Worm (Caenorhabditis elegans): ENCODE data around the gene F28A12.10.
A peak's percentile ranks its signal among the peaks of the same experiment; 100 is the strongest.

The F28A12.10 gene

DNA sequence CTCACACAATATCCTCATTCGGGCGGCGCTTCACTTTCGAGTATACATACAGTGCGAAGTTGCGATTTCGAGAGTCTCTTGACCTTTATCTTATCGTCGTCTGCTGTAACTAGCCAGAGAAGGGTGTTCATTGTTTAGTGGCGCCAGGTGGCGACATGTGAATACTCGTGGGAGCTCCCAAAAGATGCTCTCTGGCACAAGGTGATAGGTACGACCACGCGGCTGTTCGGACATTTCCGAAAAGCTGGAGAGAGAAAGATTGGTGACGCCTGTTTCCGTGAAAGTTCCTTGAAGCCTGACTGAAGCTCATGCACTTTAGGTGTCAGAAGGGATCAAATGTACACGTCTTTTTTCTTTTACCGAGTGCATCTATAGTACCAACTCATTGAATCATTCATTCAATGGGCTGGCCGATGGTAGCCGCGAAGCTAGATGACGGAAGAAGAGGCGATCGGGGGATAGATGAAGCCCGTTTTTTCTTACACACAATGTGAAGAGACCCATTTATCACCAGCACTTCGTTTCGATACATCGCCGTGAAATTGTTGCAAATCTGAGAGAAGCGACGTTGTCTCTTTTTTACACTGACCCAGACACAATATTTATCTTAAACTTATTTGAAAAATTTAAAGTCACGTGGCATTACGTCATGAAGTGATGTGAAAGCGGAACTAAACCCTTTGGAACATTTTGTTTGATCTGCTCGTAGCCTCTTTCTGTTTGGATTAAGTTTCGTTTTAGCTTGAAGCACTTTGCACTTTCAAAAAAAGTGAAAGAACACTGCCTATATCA is 29.9 kb upstream of the F28A12.10 start:
- TF ChIP-seq ztf-16 (tag; optimal IDR thresholded peaks at IDR 0.05) (no peak), ceh-18 (tag; optimal IDR thresholded peaks at IDR 0.05) (peak; percentile 40)

DNA sequence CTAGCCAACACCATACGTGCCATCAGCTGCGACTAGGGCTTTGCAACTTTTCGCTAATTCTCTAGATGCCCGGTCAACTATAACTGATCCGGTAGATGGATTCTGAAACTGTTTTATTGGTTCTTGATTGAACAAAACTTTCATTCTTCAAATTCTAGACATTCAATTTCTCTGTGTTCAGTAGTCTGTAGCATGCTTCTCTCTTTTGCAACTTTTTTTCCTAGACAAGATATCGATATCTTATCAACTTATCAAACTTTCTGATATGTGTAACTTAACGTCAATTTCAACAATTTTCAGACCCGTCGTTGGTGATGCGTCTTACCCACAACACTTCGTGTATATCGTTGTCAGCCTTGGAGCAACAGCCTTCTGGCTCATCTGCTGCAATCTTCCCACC is 28.2 kb upstream of the F28A12.10 start, which contains the start of gene ZC190.4:
Gene ZC190.4 (plus strand): TSS at position 301 of the 400 bp plus-strand sequence.
- TF ChIP-seq hlh-30 (tag; optimal IDR thresholded peaks at IDR 0.05; ENCODE audit: insufficient read depth) (no peak), mec-3 (tag; optimal IDR thresholded peaks at IDR 0.05; ENCODE audit: borderline replicate concordance) (no peak), syd-9 (tag; optimal IDR thresholded peaks at IDR 0.05) (no peak), tbx-2 (tag; optimal IDR thresholded peaks at IDR 0.05) (no peak), ceh-30 (tag; optimal IDR thresholded peaks at IDR 0.05) (no peak), madf-2 (tag; optimal IDR thresholded peaks at IDR 0.05) (no peak), elt-4 (tag; optimal IDR thresholded peaks at IDR 0.05) (no peak), che-1 (tag; optimal IDR thresholded peaks at IDR 0.05) (no peak), pqm-1 (tag; optimal IDR thresholded peaks at IDR 0.05) (no peak), nhr-232 (tag; optimal IDR thresholded peaks at IDR 0.05) (no peak), hlh-15 (tag; optimal IDR thresholded peaks at IDR 0.05) (no peak)

DNA sequence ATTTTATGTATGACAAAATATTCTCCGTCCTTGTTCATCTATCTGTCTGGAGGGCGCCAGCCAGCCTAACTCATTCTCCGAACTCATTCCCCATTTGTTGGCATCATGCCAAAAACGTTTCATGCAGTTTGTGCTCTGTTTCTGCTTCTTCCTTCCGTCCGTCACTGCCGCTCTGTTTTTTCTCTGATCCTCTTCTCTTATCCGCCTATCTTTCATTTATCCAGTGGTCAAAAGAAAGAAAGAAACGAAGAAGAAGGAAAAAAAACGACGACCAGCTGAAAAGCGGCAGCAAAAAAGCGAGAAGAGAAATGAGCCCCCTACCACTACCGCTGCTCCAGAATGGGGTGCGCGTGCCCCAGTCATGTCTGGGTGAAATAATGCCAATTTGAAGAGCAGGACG is 25.5 kb upstream of the F28A12.10 start:
- TF ChIP-seq dmd-4 (tag; optimal IDR thresholded peaks at IDR 0.05; ENCODE audit: borderline replicate concordance), result peak; percentile 13
- no peak for TF ChIP-seq pag-3 (tag; optimal IDR thresholded peaks at IDR 0.05; ENCODE audit: borderline replicate concordance)

DNA sequence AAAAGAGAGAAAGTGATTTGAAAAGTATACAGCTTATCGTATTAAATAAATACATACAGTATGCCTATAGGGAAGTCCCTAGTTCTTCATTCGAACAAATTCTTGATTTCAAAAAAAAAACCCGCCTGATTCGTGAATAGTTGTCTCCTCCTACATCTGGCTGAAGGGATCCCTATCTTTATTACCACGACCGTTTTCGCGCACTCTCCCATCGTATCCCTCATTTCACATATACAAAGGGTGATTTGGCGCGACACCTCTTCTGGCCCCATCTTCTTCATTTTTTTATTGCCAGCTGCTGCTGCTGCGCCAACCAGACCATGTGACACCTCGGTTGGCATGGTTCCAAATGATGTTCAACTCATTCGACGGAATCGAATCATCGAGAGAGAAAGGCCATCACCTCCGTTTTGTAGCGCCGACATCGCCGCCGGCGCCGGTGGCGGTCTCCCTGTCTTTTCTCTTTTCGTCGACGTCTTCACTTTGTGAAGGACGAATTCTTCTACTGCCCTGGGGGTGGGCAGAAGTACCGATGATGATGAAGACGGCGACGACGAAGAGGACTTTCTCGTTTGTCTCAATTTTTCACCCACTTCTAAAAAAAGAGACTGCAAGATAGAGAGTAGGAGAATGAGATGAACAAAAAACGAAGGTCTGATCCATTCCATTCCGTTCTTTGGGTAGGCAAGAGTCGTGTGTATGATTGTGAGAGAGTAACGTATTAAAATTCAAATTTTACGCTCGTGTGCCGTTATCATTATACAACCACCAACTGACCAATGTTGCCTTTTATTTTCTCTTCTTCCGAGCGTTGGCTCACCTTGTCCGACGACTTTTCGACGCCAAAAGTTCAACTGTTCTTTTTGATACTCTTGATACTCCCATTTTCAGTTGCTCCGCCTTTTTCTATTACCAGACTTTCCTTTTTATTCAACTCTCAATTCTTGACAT is 24.8 kb upstream of the F28A12.10 start:
- no peak for TF ChIP-seq ceh-6 (GFP tag; optimal IDR thresholded peaks at IDR 0.05)
- peak; percentile 7 for TF ChIP-seq hlh-30 (tag; optimal IDR thresholded peaks at IDR 0.05; ENCODE audit: insufficient read depth)
- no peak for TF ChIP-seq hlh-13 (GFP tag; optimal IDR thresholded peaks at IDR 0.05)
- no peak for TF ChIP-seq ceh-14 (tag; optimal IDR thresholded peaks at IDR 0.05)
- TF ChIP-seq fkh-6 (tag; optimal IDR thresholded peaks at IDR 0.05), result no peak
- TF ChIP-seq pqm-1 (tag; optimal IDR thresholded peaks at IDR 0.05), result no peak
- no peak for TF ChIP-seq zip-5 (tag; optimal IDR thresholded peaks at IDR 0.05)
- TF ChIP-seq ahr-1 (tag; optimal IDR thresholded peaks at IDR 0.05), result no peak
- no peak for TF ChIP-seq nhr-232 (tag; optimal IDR thresholded peaks at IDR 0.05)
- peak; percentile 9 for TF ChIP-seq tbx-2 (tag; optimal IDR thresholded peaks at IDR 0.05)
- TF ChIP-seq tbx-7 (tag; optimal IDR thresholded peaks at IDR 0.05), result no peak
- TF ChIP-seq odd-2 (tag; optimal IDR thresholded peaks at IDR 0.05), result no peak
- no peak for TF ChIP-seq ceh-34 (tag; optimal IDR thresholded peaks at IDR 0.05)
- no peak for TF ChIP-seq ceh-45 (GFP tag; IDR thresholded peaks at IDR 0.05)
- TF ChIP-seq pha-4 (tag; optimal IDR thresholded peaks at IDR 0.05), result no peak

DNA sequence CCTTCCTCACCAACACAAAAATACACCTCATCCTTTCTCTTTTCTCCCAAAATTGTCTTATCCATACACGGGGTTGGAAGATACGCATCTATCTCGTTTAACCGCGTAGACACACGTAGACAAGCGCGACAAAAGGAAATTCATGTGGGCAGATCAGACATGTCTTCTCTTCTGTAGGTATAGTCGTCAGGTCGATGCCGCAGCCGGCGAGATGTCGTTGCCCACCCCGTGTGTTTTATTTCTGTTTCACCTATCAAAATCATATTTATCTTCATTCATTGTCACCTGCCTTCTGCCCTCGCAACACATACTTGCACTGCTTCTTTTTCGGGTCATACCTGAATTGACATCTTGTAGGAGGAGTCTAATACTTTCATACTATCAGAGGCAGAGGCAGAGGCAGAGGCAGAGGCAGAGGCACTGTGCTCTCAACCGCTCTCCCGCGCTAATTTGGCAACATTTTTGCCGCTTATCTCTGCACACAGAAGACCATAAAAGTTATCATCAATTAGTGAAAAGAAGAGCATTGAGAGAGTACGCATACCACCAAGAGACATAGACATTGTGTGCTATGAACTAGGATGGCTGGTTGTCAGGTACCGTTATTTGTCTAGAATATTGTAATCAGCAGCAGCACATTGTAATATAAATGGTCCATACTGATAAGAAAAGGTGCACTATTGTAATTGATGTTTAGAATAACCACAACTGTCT is 23.8 kb upstream of the F28A12.10 start:
- TF ChIP-seq pqm-1 (tag; optimal IDR thresholded peaks at IDR 0.05), result peak; percentile 37
- TF ChIP-seq fax-1 (tag; optimal IDR thresholded peaks at IDR 0.05), result no peak
- peak; percentile 22 for TF ChIP-seq rnt-1 (tag; optimal IDR thresholded peaks at IDR 0.05)
- TF ChIP-seq ref-2 (tag; optimal IDR thresholded peaks at IDR 0.05), result no peak
- no peak for TF ChIP-seq ceh-22 (tag; optimal IDR thresholded peaks at IDR 0.05)
- peak; percentile 98 for TF ChIP-seq elt-2 (tag; optimal IDR thresholded peaks at IDR 0.05)
